Worm (Caenorhabditis elegans) whole organism, L4 larva: ENCODE data around the gene M01H9.2.
A peak's percentile ranks its signal among the peaks of the same experiment; 100 is the strongest.

Experiments used
- D1046.2 ChIP-seq: fragments of 200-800 bp; sonication (Bioruptor generic); IDR thresholded peaks from 2 replicates; pipeline ENCODE4 v1.3.6; 2022; ENCODE audit warnings: missing genetic modification characterization, missing compliant biosample characterization
- F26F4.8 ChIP-seq: fragments of 200-800 bp; sonication (Bioruptor generic); conservative IDR thresholded peaks from 2 replicates; pipeline ENCODE4 v1.3.6; 2022; ENCODE audit warnings: missing genetic modification characterization, missing compliant biosample characterization
- F37D6.2 ChIP-seq: sonication (generic microtip); optimal IDR thresholded peaks from 2 replicates; lab custom pipeline; 2016; ENCODE audit warnings: mild to moderate bottlenecking, missing genetic modification characterization, missing compliant biosample characterization
- F44E2.7 ChIP-seq: fragments of 200-800 bp; sonication (Bioruptor generic); IDR thresholded peaks from 2 replicates; pipeline ENCODE4 v2.1.2; 2022; ENCODE audit warnings: missing genetic modification characterization, missing compliant biosample characterization
- T20F7.1 ChIP-seq: fragments of 200-800 bp; sonication (Bioruptor generic); optimal IDR thresholded peaks from 2 replicates; lab custom pipeline; 2018; ENCODE audit warnings: mild to moderate bottlenecking, missing genetic modification characterization, missing compliant biosample characterization
- T26A8.4 ChIP-seq: fragments of 200-800 bp; sonication (Bioruptor generic); IDR thresholded peaks from 2 replicates; pipeline ENCODE4 v1.3.6; 2022; ENCODE audit warnings: missing genetic modification characterization, missing compliant biosample characterization
- Y75B8A.6 ChIP-seq: fragments of 200-800 bp; sonication (Bioruptor generic); IDR thresholded peaks from 2 replicates; pipeline ENCODE4 v1.3.6; 2022; ENCODE audit warnings: missing genetic modification reagents, missing genetic modification characterization, missing compliant biosample characterization
- ZK337.2 ChIP-seq: fragments of 200-800 bp; sonication (Bioruptor generic); IDR thresholded peaks from 2 replicates; pipeline ENCODE4 v1.3.6; 2022; ENCODE audit warnings: missing genetic modification reagents, missing genetic modification characterization, missing compliant biosample characterization
- ZK546.5 ChIP-seq, 2 experiments: sonication (generic microtip); optimal IDR thresholded peaks; 2 replicates each; lab custom pipeline; 2017; ENCODE audit warnings: missing biosample characterization in 2 of 2, missing genetic modification characterization in 2 of 2
- aha-1 ChIP-seq: fragments of 150-350 bp; peaks from one replicate; lab custom pipeline; 2014; ENCODE audit warnings: missing biosample characterization, missing genetic modification characterization
- ama-1 ChIP-seq: fragments of 150-350 bp; optimal IDR thresholded peaks from 2 replicates; lab custom pipeline; 2014; ENCODE audit warnings: inconsistent platforms, mixed read lengths
- attf-4 ChIP-seq: sonication (generic microtip); optimal IDR thresholded peaks from 3 replicates; lab custom pipeline; 2017; ENCODE audit warnings: missing biosample characterization, missing genetic modification characterization
- ceh-28 ChIP-seq: fragments of 150-350 bp; optimal IDR thresholded peaks from 2 replicates; lab custom pipeline; 2014; ENCODE audit warnings: missing biosample characterization, missing genetic modification reagents, missing genetic modification characterization
- ceh-32 ChIP-seq: sonication (generic microtip); optimal IDR thresholded peaks from 2 replicates; lab custom pipeline; 2016; ENCODE audit warnings: mild to moderate bottlenecking, missing genetic modification characterization, missing compliant biosample characterization; ENCODE audit not compliant: poor library complexity
- cey-2 ChIP-seq: sonication (generic microtip); optimal IDR thresholded peaks from 3 replicates; lab custom pipeline; 2017; ENCODE audit warnings: missing genetic modification characterization, mild to moderate bottlenecking, missing compliant biosample characterization, antibody characterized with exemption, borderline replicate concordance; ENCODE audit not compliant: insufficient read depth
- daf-12 ChIP-seq: fragments of 150-350 bp; optimal IDR thresholded peaks from 2 replicates; lab custom pipeline; 2014; ENCODE audit warnings: missing biosample characterization, missing genetic modification reagents, missing genetic modification characterization
- daf-19 ChIP-seq: fragments of 200-800 bp; sonication (Bioruptor generic); conservative IDR thresholded peaks from 2 replicates; pipeline ENCODE4 v1.3.6; 2022; ENCODE audit warnings: missing genetic modification characterization, missing compliant biosample characterization
- dmd-9 ChIP-seq: fragments of 200-800 bp; sonication (Bioruptor generic); IDR thresholded peaks from 2 replicates; pipeline ENCODE4 v1.3.6; 2022; ENCODE audit warnings: missing genetic modification reagents, missing genetic modification characterization, missing compliant biosample characterization
- duxl-1 ChIP-seq: sonication (generic microtip); optimal IDR thresholded peaks from 2 replicates; lab custom pipeline; 2016; ENCODE audit warnings: mild to moderate bottlenecking, missing genetic modification characterization, moderate library complexity, missing compliant biosample characterization; ENCODE audit not compliant: poor library complexity
- egl-27 ChIP-seq: sonication (generic microtip); optimal IDR thresholded peaks from 3 replicates; lab custom pipeline; 2017; ENCODE audit warnings: missing biosample characterization, missing genetic modification reagents, missing genetic modification characterization
- egl-43 ChIP-seq: fragments of 200-800 bp; sonication (Bioruptor generic); IDR thresholded peaks from 2 replicates; pipeline ENCODE4 v1.3.6; 2022; ENCODE audit warnings: missing genetic modification reagents, missing genetic modification characterization, missing compliant biosample characterization
- fos-1 ChIP-seq: fragments of 150-350 bp; optimal IDR thresholded peaks from 2 replicates; lab custom pipeline; 2014; ENCODE audit warnings: missing biosample characterization, missing genetic modification characterization
- hlh-11 ChIP-seq: fragments of 200-800 bp; sonication (Bioruptor generic); optimal IDR thresholded peaks from 2 replicates; lab custom pipeline; 2018; ENCODE audit warnings: mild to moderate bottlenecking, missing genetic modification characterization, missing compliant biosample characterization
- hlh-30 ChIP-seq: sonication (generic microtip); optimal IDR thresholded peaks from 2 replicates; lab custom pipeline; 2017; ENCODE audit warnings: antibody characterized with exemption, mild to moderate bottlenecking, missing genetic modification characterization, missing compliant biosample characterization; ENCODE audit not compliant: insufficient read depth
- jun-1 ChIP-seq: fragments of 150-350 bp; optimal IDR thresholded peaks from 2 replicates; lab custom pipeline; 2014; ENCODE audit warnings: missing biosample characterization, missing genetic modification reagents, missing genetic modification characterization
- lin-13 ChIP-seq: fragments of 150-350 bp; optimal IDR thresholded peaks from 2 replicates; lab custom pipeline; 2014; ENCODE audit warnings: missing biosample characterization, missing genetic modification reagents, missing genetic modification characterization
- lin-29 ChIP-seq: fragments of 200-800 bp; sonication (Bioruptor generic); IDR thresholded peaks from 2 replicates; pipeline ENCODE4 v1.3.6; 2022; ENCODE audit warnings: missing genetic modification reagents, missing genetic modification characterization, missing compliant biosample characterization
- lin-38 ChIP-seq: fragments of 200-800 bp; sonication (Bioruptor generic); IDR thresholded peaks from 2 replicates; pipeline ENCODE4 v1.3.6; 2022; ENCODE audit warnings: missing genetic modification reagents, missing genetic modification characterization, missing compliant biosample characterization
- lin-39 ChIP-seq: fragments of 150-350 bp; optimal IDR thresholded peaks from 2 replicates; lab custom pipeline; 2014; ENCODE audit warnings: missing biosample characterization, missing genetic modification reagents, missing genetic modification characterization
- lir-3 ChIP-seq: sonication (generic microtip); optimal IDR thresholded peaks from 2 replicates; lab custom pipeline; 2016; ENCODE audit warnings: mild to moderate bottlenecking, missing genetic modification characterization, missing compliant biosample characterization
- lsy-2 ChIP-seq, 2 experiments: fragments of 150-350 bp in 1 of 2; sonication (generic microtip) in 1 of 2; optimal IDR thresholded peaks; 2 replicates each; lab custom pipeline; 2014 to 2017; ENCODE audit warnings: missing biosample characterization in 2 of 2, missing genetic modification characterization in 2 of 2
- madf-5 ChIP-seq, 2 experiments: fragments of 200-800 bp; sonication (Bioruptor generic); IDR thresholded peaks; 2 replicates each; pipeline ENCODE4 v1.3.6; 2022; ENCODE audit warnings: missing compliant biosample characterization in 2 of 2, missing genetic modification characterization in 2 of 2
- mdt-29 ChIP-seq: fragments of 200-800 bp; sonication (Bioruptor generic); IDR thresholded peaks from 2 replicates; pipeline ENCODE4 v1.3.6; 2022; ENCODE audit warnings: missing genetic modification reagents, missing genetic modification characterization, missing compliant biosample characterization
- mep-1 ChIP-seq: fragments of 150-350 bp; sonication (generic microtip); optimal IDR thresholded peaks from 3 replicates; lab custom pipeline; 2014; ENCODE audit warnings: missing biosample characterization, missing genetic modification characterization
- nhr-10 ChIP-seq: fragments of 150-350 bp; optimal IDR thresholded peaks from 2 replicates; lab custom pipeline; 2014; ENCODE audit warnings: missing biosample characterization, missing genetic modification characterization
- nhr-102 ChIP-seq: sonication (generic microtip); optimal IDR thresholded peaks from 2 replicates; lab custom pipeline; 2016; ENCODE audit warnings: mild to moderate bottlenecking, missing genetic modification characterization, moderate library complexity, missing compliant biosample characterization
- nhr-11 ChIP-seq: fragments of 150-350 bp; optimal IDR thresholded peaks from 2 replicates; lab custom pipeline; 2014; ENCODE audit warnings: missing biosample characterization, missing genetic modification characterization
- nhr-111 ChIP-seq: fragments of 200-800 bp; sonication (Bioruptor generic); optimal IDR thresholded peaks from 2 replicates; lab custom pipeline; 2018; ENCODE audit warnings: mild to moderate bottlenecking, missing genetic modification characterization, missing compliant biosample characterization
- nhr-237 ChIP-seq: sonication (generic microtip); optimal IDR thresholded peaks from 2 replicates; lab custom pipeline; 2017; ENCODE audit warnings: missing biosample characterization, missing genetic modification characterization
- nhr-25 ChIP-seq: sonication (generic microtip); optimal IDR thresholded peaks from 2 replicates; lab custom pipeline; 2017; ENCODE audit warnings: missing genetic modification characterization, mild to moderate bottlenecking, missing compliant biosample characterization, antibody characterized with exemption, moderate library complexity, borderline replicate concordance; ENCODE audit not compliant: insufficient read depth
- nhr-28 ChIP-seq: fragments of 150-350 bp; optimal IDR thresholded peaks from 2 replicates; lab custom pipeline; 2014; ENCODE audit warnings: missing biosample characterization, missing genetic modification characterization
- nhr-48 ChIP-seq: sonication (generic microtip); optimal IDR thresholded peaks from 2 replicates; lab custom pipeline; 2016; ENCODE audit warnings: mild to moderate bottlenecking, missing genetic modification characterization, missing compliant biosample characterization
- nhr-76 ChIP-seq: fragments of 150-350 bp; optimal IDR thresholded peaks from 2 replicates; lab custom pipeline; 2014; ENCODE audit warnings: missing biosample characterization, missing genetic modification characterization
- pqm-1 ChIP-seq: sonication (generic microtip); optimal IDR thresholded peaks from 2 replicates; lab custom pipeline; 2017; ENCODE audit warnings: missing biosample characterization, missing genetic modification characterization
- set-16 ChIP-seq: fragments of 200-800 bp; sonication (Bioruptor generic); IDR thresholded peaks from 2 replicates; pipeline ENCODE4 v1.3.6; 2022; ENCODE audit warnings: missing genetic modification reagents, missing genetic modification characterization, missing compliant biosample characterization
- skn-1 ChIP-seq: fragments of 150-350 bp; optimal IDR thresholded peaks from 2 replicates; lab custom pipeline; 2014; ENCODE audit warnings: missing biosample characterization, missing genetic modification characterization
- snpc-4 ChIP-seq: fragments of 150-350 bp; optimal IDR thresholded peaks from 2 replicates; lab custom pipeline; 2014; ENCODE audit warnings: missing biosample characterization, missing genetic modification characterization
- spr-1 ChIP-seq: sonication (generic microtip); optimal IDR thresholded peaks from 2 replicates; lab custom pipeline; 2016; ENCODE audit warnings: mild to moderate bottlenecking, missing genetic modification characterization, missing compliant biosample characterization
- tag-97 ChIP-seq: fragments of 200-800 bp; sonication (Bioruptor generic); IDR thresholded peaks from 2 replicates; pipeline ENCODE4 v1.3.6; 2022; ENCODE audit warnings: missing genetic modification characterization, missing compliant biosample characterization
- tra-1 ChIP-seq: fragments of 200-800 bp; sonication (Bioruptor generic); IDR thresholded peaks from 2 replicates; pipeline ENCODE4 v1.3.6; 2022; ENCODE audit warnings: missing genetic modification reagents, missing genetic modification characterization, missing compliant biosample characterization
- vab-7 ChIP-seq: fragments of 200-800 bp; sonication (Bioruptor generic); IDR thresholded peaks from 2 replicates; pipeline ENCODE4 v1.3.6; 2022; ENCODE audit warnings: missing genetic modification reagents, missing genetic modification characterization, missing compliant biosample characterization
- zag-1 ChIP-seq: fragments of 150-350 bp; optimal IDR thresholded peaks from 2 replicates; lab custom pipeline; 2014; ENCODE audit warnings: missing biosample characterization, missing genetic modification characterization
- ztf-11 ChIP-seq: fragments of 150-350 bp; optimal IDR thresholded peaks from 2 replicates; lab custom pipeline; 2014; ENCODE audit warnings: missing biosample characterization, missing genetic modification characterization

M01H9.2 gene

DNA sequence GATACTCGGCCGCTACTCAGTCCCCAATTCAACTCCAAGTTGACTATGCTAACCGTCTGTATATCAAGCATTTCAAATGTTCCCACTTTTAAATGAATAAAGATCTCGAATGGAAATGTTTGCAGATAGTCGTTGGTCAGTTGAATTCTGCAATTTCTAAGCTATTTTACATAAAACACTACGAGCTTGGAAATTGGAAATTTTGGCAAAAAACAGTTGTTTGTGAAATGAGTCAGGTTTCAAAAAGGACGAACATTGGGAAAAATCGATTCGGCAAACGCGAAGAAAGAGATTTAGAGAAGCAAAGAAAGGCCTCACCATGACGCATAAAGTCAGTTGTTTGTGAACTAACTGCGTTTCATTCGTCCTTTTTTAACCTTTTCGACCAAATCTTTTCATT, 16.1 kb downstream of the M01H9.2 start (continued):
- TF ChIP-seq snpc-4 (no peak), egl-27 (no peak), fos-1 (tag; lab: Kevin White, UChicago) (no peak), nhr-10 (tag; lab: Kevin White, UChicago) (no peak), ceh-28 (tag; lab: Kevin White, UChicago) (peak; percentile 52), daf-19 (0 out of 2 replicates have a peak, but pooled peaks have one; percentile 37), F44E2.7 (GFP tag; lab: Robert Waterston, UW) (no peak), ZK337.2 (no peak), attf-4 (no peak), aha-1 (tag; lab: Kevin White, UChicago) (no peak), jun-1 (tag; lab: Kevin White, UChicago) (no peak), lin-13 (GFP tag; lab: Kevin White, UChicago) (no peak), lir-3 (tag; lab: Kevin White, UChicago) (no peak), nhr-111 (GFP tag; lab: Kevin White, UChicago) (no peak), lin-39 (tag; lab: Kevin White, UChicago) (no peak), nhr-11 (no peak), cey-2 (tag; lab: Kevin White, UChicago) (no peak), F37D6.2 (tag; lab: Kevin White, UChicago) (no peak), dmd-9 (GFP tag; lab: Robert Waterston, UW) (no peak), tag-97 (GFP tag; lab: Robert Waterston, UW) (no peak), nhr-76 (tag; lab: Kevin White, UChicago) (no peak), egl-43 (GFP tag; lab: Robert Waterston, UW) (no peak; the same call in 1 of the 2 replicates), nhr-48 (tag; lab: Kevin White, UChicago) (no peak), lin-38 (peak; percentile 50), duxl-1 (tag; lab: Kevin White, UChicago) (no peak), spr-1 (no peak), Y75B8A.6 (GFP tag; lab: Robert Waterston, UW) (no peak), mdt-29 (GFP tag; lab: Robert Waterston, UW) (no peak), ztf-11 (tag; lab: Kevin White, UChicago) (no peak), vab-7 (GFP tag; lab: Robert Waterston, UW) (no peak), hlh-11 (tag; lab: Kevin White, UChicago) (peak; percentile 2), lsy-2 (tag; optimal IDR thresholded peaks at IDR 0.05; lab: Kevin White, UChicago) (peak; percentile 69 to 84), nhr-237 (tag; lab: Kevin White, UChicago) (no peak), T26A8.4 (GFP tag; lab: Robert Waterston, UW) (0 out of 2 replicates have a peak, but pooled peaks have one; percentile 10), skn-1 (tag; lab: Kevin White, UChicago) (no peak), hlh-30 (tag; lab: Kevin White, UChicago) (peak; percentile 63), lin-29 (GFP tag; lab: Robert Waterston, UW) (no peak), pqm-1 (tag; lab: Kevin White, UChicago) (no peak), T20F7.1 (peak; percentile 29), tra-1 (no peak), set-16 (GFP tag; lab: Robert Waterston, UW) (no peak), ZK546.5 (tag; optimal IDR thresholded peaks at IDR 0.05; lab: Kevin White, UChicago) (no peak), nhr-28 (tag; lab: Kevin White, UChicago) (no peak), D1046.2 (GFP tag; lab: Robert Waterston, UW) (no peak), nhr-25 (tag; lab: Kevin White, UChicago) (no peak), ama-1 (lab: Kevin White, UChicago) (peak; percentile 86), daf-12 (tag; lab: Kevin White, UChicago) (no peak), F26F4.8 (no peak), mep-1 (peak; percentile 46), ceh-32 (tag; lab: Kevin White, UChicago) (no peak), zag-1 (tag; lab: Kevin White, UChicago) (no peak), nhr-102 (tag; lab: Kevin White, UChicago) (peak; percentile 21), madf-5 (GFP tag; IDR thresholded peaks at IDR 0.05; lab: Robert Waterston, UW) (no peak)
